Worm (Caenorhabditis elegans): ENCODE measurements around the gene nspc-13.

Gene nspc-13

ce11 chrX:12328676-12329075, 28.6 kb upstream of the nspc-13 start, which contains the start of gene srd-45:
srd-45 (plus strand) TSS chrX:12328976.
- TF ChIP-seq ces-1 (GFP tag; optimal IDR thresholded peaks at IDR 0.05) = no peak
- TF ChIP-seq lin-39 (tag; optimal IDR thresholded peaks at IDR 0.05) = no peak
- no peak for TF ChIP-seq blmp-1 (tag; optimal IDR thresholded peaks at IDR 0.05)
- no peak for TF ChIP-seq tlp-1 (tag; optimal IDR thresholded peaks at IDR 0.05)

ce11 chrX:12331795-12332194, 25.4 kb upstream of the nspc-13 start, which contains the start of gene srd-46:
srd-46 (plus strand) TSS chrX:12332095.
- TF ChIP-seq nhr-71 (tag; optimal IDR thresholded peaks at IDR 0.05) (peak; percentile 18), unc-30 (tag; optimal IDR thresholded peaks at IDR 0.05) (no peak), mab-9 (GFP tag; IDR thresholded peaks at IDR 0.05) (no peak), alr-1 (tag; optimal IDR thresholded peaks at IDR 0.05; ENCODE audit: borderline replicate concordance) (no peak)

- TF ChIP-seq tbx-2 (tag; optimal IDR thresholded peaks at IDR 0.05) = no peak
- no peak for TF ChIP-seq efl-1 (optimal IDR thresholded peaks at IDR 0.05)
- TF ChIP-seq efl-1 (GFP tag; optimal IDR thresholded peaks at IDR 0.05 in 1 of 2) = peak in 1 of 2 experiments; percentile 70
Observed at ce11 chrX:12333479-12333878, 23.7 kb upstream of the nspc-13 start, which contains the start of gene srd-47. srd-47 (plus strand) TSS chrX:12333642.

ce11 chrX:12335808-12336207, 21.4 kb upstream of the nspc-13 start, which contains the start of gene srd-48:
srd-48 (plus strand) TSS chrX:12336108.
- no peak for TF ChIP-seq F16B12.6 (tag; optimal IDR thresholded peaks at IDR 0.05)
- TF ChIP-seq ztf-4 (tag; optimal IDR thresholded peaks at IDR 0.05) = no peak
- no peak for TF ChIP-seq lin-39 (tag; optimal IDR thresholded peaks at IDR 0.05)
- no peak for TF ChIP-seq fkh-10 (GFP tag; optimal IDR thresholded peaks at IDR 0.05)
- TF ChIP-seq xbp-1 (tag; optimal IDR thresholded peaks at IDR 0.05) = no peak
- no peak for TF ChIP-seq C04F5.9 (tag; optimal IDR thresholded peaks at IDR 0.05)
- TF ChIP-seq nhr-20 (tag; optimal IDR thresholded peaks at IDR 0.05) = no peak
- no peak for TF ChIP-seq unc-130 (tag; optimal IDR thresholded peaks at IDR 0.05)
- TF ChIP-seq mep-1 (tag; optimal IDR thresholded peaks at IDR 0.05) = no peak
- no peak for TF ChIP-seq sup-37 (GFP tag; optimal IDR thresholded peaks at IDR 0.05)
- no peak for TF ChIP-seq egl-13 (tag; optimal IDR thresholded peaks at IDR 0.05)
- no peak for TF ChIP-seq mdl-1 (tag; optimal IDR thresholded peaks at IDR 0.05)
- no peak for TF ChIP-seq pag-3 (tag; optimal IDR thresholded peaks at IDR 0.05; ENCODE audit: borderline replicate concordance, insufficient read depth)
- no peak for TF ChIP-seq irx-1 (tag; optimal IDR thresholded peaks at IDR 0.05)

- TF ChIP-seq lir-3 (tag; optimal IDR thresholded peaks at IDR 0.05; ENCODE audit: poor library complexity) = peak; percentile 48
- peak; percentile 33 for TF ChIP-seq nhr-90 (tag; optimal IDR thresholded peaks at IDR 0.05; ENCODE audit: poor library complexity)
- TF ChIP-seq nhr-20 (tag; optimal IDR thresholded peaks at IDR 0.05) = peak; percentile 29
- TF ChIP-seq nhr-85 (tag) = peak; percentile 40
- TF ChIP-seq snu-23 (GFP tag; optimal IDR thresholded peaks at IDR 0.05) = peak; percentile 50
- TF ChIP-seq nhr-47 (tag; optimal IDR thresholded peaks at IDR 0.05) = peak; percentile 13
- TF ChIP-seq C16A3.4 (tag; optimal IDR thresholded peaks at IDR 0.05) = peak; percentile 19
- TF ChIP-seq fkh-10 (GFP tag; optimal IDR thresholded peaks at IDR 0.05) = no peak
- peak; percentile 31 for TF ChIP-seq nhr-71 (tag; optimal IDR thresholded peaks at IDR 0.05)
- no peak for TF ChIP-seq efl-1 (optimal IDR thresholded peaks at IDR 0.05)
- TF ChIP-seq efl-1 (GFP tag; optimal IDR thresholded peaks at IDR 0.05 in 1 of 2) = peak in 1 of 2 experiments; percentile 58
- TF ChIP-seq fkh-8 (tag; optimal IDR thresholded peaks at IDR 0.05) = no peak
- TF ChIP-seq efl-3 (GFP tag; optimal IDR thresholded peaks at IDR 0.05) = no peak
- 0 out of 2 replicates have a peak, but pooled peaks have one; percentile 10 for TF ChIP-seq nhr-19 (GFP tag; conservative IDR thresholded peaks at IDR 0.05)
Observed at ce11 chrX:12337846-12338490, 19.3 kb upstream of the nspc-13 start, which contains the start of gene srd-44. srd-44 (plus strand) TSS chrX:12338440.
